Worm (Caenorhabditis elegans): ENCODE measurements around the gene grl-4.

DNA sequence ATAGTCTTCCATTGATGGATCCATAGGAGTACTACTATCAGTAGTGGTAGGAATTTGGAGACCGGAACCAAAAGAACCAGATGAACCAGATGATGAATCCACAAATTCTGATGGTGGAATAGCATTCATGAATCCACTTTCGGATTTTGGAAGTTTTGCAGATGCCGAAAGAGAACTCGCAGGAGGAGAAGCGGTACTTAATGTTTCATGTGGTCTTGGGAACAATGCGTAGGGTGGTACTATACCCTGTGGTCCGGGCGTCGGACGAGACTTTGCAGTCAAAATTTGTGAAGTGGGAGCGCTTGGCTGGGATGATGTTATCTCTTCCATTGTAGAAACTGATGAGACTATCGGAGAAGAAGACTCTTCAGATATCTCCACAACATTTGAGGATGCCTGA lies 27.5 kb upstream of the grl-4 start:
- no peak for TF ChIP-seq ama-1 (optimal IDR thresholded peaks at IDR 0.05)
- TF ChIP-seq ama-1 (GFP tag; optimal IDR thresholded peaks at IDR 0.05) = no peak
- no peak for TF ChIP-seq snpc-4 (GFP tag; optimal IDR thresholded peaks at IDR 0.05)
- no peak for TF ChIP-seq snpc-4 (tag; optimal IDR thresholded peaks at IDR 0.05)
- TF ChIP-seq let-607 (tag; optimal IDR thresholded peaks at IDR 0.05) = no peak
- no peak for TF ChIP-seq nfya-1 (tag; optimal IDR thresholded peaks at IDR 0.05; ENCODE audit: borderline replicate concordance, insufficient read depth)
- no peak for TF ChIP-seq B0019.2 (GFP tag; conservative IDR thresholded peaks at IDR 0.05)
- TF ChIP-seq pha-4 (tag; optimal IDR thresholded peaks at IDR 0.05) = no peak
- no peak for TF ChIP-seq bed-1 (GFP tag; IDR thresholded peaks at IDR 0.05)
- no peak for TF ChIP-seq mel-28 (tag; optimal IDR thresholded peaks at IDR 0.05; ENCODE audit: borderline replicate concordance)
